Worm (Caenorhabditis elegans): ENCODE data around the gene tmem-131.

The tmem-131 gene

DNA sequence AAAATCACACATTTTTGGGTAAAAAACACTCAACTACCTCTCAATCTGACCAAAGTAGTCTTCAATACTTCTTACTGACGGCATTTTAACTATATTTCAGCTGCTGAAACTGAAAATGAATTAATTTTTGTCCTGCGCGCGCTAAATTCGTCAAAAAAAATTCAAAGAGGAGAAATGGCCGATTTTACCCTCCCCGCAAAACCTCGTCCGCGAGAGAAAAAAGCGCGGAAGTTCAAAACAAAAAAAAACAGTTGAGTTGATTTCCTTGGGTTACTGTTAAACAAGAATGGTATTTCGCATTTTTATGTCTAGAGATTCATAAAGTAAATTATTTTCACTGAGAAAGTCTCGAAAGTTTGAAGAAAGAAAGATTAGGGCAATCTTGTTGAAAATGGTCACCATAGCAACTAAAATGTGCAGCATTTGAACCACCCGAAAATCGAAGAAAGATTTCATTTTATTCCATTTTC is 11.1 kb downstream of the tmem-131 start, which contains the start of the genes C27F2.10 and wdr-60 (continued):
- no peak for TF ChIP-seq D2030.7 (GFP tag; IDR thresholded peaks at IDR 0.05)
- no peak for TF ChIP-seq ekl-4 (GFP tag; IDR thresholded peaks at IDR 0.05)
- TF ChIP-seq lin-26 (GFP tag; IDR thresholded peaks at IDR 0.05): no peak

DNA sequence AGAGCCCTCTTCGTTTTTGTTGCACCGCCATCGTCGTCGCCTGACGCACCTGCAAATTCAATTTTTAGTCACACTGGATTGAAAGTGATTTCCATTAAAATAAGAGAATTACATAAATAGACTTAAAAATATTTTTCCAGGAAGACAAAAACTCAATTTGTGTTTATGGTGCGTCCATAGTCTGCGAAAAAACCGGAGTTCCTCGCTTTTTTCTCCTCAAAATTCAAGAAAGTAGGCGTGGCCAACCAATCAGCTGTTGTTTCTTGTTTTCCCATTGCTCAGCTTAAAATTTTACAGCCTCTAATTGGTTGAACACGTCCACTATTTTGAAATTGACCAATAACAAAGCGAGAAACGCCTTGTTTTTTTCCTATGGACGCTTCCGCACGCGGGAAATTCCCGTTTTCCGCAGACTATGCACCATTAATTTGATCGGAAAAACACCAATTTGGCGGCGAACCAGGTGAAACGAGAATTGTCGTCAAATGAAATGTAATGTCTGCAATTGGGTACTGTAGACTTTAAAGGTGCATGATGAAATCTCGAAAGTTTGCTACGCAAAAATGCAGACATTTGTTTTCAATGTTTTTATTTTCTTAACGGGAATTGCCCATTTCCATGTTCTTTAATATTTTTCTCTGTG is 13.4 kb downstream of the tmem-131 start, which contains the start of gene C27F2.7:
TSS of gene C27F2.7 (minus strand) at position 51 of the 643 bp plus-strand sequence.
- TF ChIP-seq attf-5 (GFP tag; optimal IDR thresholded peaks at IDR 0.05) (no peak), lsl-1 (GFP tag; optimal IDR thresholded peaks at IDR 0.05) (peak; percentile 94), Y53G8AR.9 (GFP tag; conservative IDR thresholded peaks at IDR 0.05) (0 out of 2 replicates have a peak, but pooled peaks have one; percentile 57), rcor-1 (GFP tag; IDR thresholded peaks at IDR 0.05) (peak; percentile 83), fkh-3 (tag; optimal IDR thresholded peaks at IDR 0.05) (no peak), aptf-3 (GFP tag; IDR thresholded peaks at IDR 0.05) (no peak), pbrm-1 (GFP tag; IDR thresholded peaks at IDR 0.05) (peak; percentile 58; the same call in 1 of the 2 replicates), hrde-1 (tag; optimal IDR thresholded peaks at IDR 0.05; ENCODE audit: borderline replicate concordance) (peak; percentile 29), F39B2.1 (GFP tag; IDR thresholded peaks at IDR 0.05) (no peak), lir-1 (GFP tag; conservative IDR thresholded peaks at IDR 0.05) (no peak), hsf-1 (GFP tag; IDR thresholded peaks at IDR 0.05) (peak; percentile 70), xnd-1 (tag; optimal IDR thresholded peaks at IDR 0.05) (peak; percentile 80), ceh-91 (GFP tag; IDR thresholded peaks at IDR 0.05) (peak; percentile 91), akir-1 (GFP tag; optimal IDR thresholded peaks at IDR 0.05) (no peak), madf-6 (GFP tag; IDR thresholded peaks at IDR 0.05) (peak; percentile 94), madf-8 (GFP tag; conservative IDR thresholded peaks at IDR 0.05) (peak; percentile 90), madf-3 (GFP tag; IDR thresholded peaks at IDR 0.05) (peak; percentile 70; the same call in 1 of the 2 replicates), athp-1 (tag; optimal IDR thresholded peaks at IDR 0.05) (peak; percentile 67), hmg-1.2 (GFP tag; IDR thresholded peaks at IDR 0.05) (peak; percentile 48), chd-7 (tag; optimal IDR thresholded peaks at IDR 0.05) (no peak), Y95B8A.8 (GFP tag; IDR thresholded peaks at IDR 0.05) (peak; percentile 81), him-1 (tag; optimal IDR thresholded peaks at IDR 0.05) (peak; percentile 28), nfya-1 (tag; optimal IDR thresholded peaks at IDR 0.05; ENCODE audit: borderline replicate concordance, insufficient read depth) (no peak), ekl-4 (GFP tag; IDR thresholded peaks at IDR 0.05) (peak; percentile 66), efl-1 (GFP tag; optimal IDR thresholded peaks at IDR 0.05) (peak; percentile 82), ztf-18 (tag; optimal IDR thresholded peaks at IDR 0.05) (peak; percentile 46), F52B5.7 (tag; optimal IDR thresholded peaks at IDR 0.05) (no peak), attf-6 (GFP tag; IDR thresholded peaks at IDR 0.05) (peak; percentile 22; the same call in 1 of the 2 replicates), hmg-20 (GFP tag; IDR thresholded peaks at IDR 0.05) (no peak), nhr-90 (tag; optimal IDR thresholded peaks at IDR 0.05) (no peak), tlf-1 (GFP tag; optimal IDR thresholded peaks at IDR 0.05) (peak; percentile 60), D2030.7 (GFP tag; IDR thresholded peaks at IDR 0.05) (peak; percentile 79), lin-26 (GFP tag; IDR thresholded peaks at IDR 0.05) (no peak), C17E4.6 (GFP tag; IDR thresholded peaks at IDR 0.05) (peak; percentile 71; the same call in 1 of the 2 replicates), ztf-25 (GFP tag; IDR thresholded peaks at IDR 0.05) (0 out of 2 replicates have a peak, but pooled peaks have one; percentile 38), B0336.3 (GFP tag; IDR thresholded peaks at IDR 0.05) (peak; percentile 79), aptf-2 (GFP tag; conservative IDR thresholded peaks at IDR 0.05) (0 out of 2 replicates have a peak, but pooled peaks have one; percentile 34), ztf-22 (GFP tag; optimal IDR thresholded peaks at IDR 0.05) (no peak), let-526 (GFP tag; IDR thresholded peaks at IDR 0.05) (no peak), dox-1 (GFP tag; IDR thresholded peaks at IDR 0.05) (peak; percentile 84), lin-54 (GFP tag; optimal IDR thresholded peaks at IDR 0.05) (peak; percentile 75), F23B12.7 (tag; optimal IDR thresholded peaks at IDR 0.05; ENCODE audit: insufficient read depth) (no peak), F57C9.4 (tag; optimal IDR thresholded peaks at IDR 0.05) (no peak), nfyb-1 (GFP tag; IDR thresholded peaks at IDR 0.05) (peak; percentile 95)
